Worm (Caenorhabditis elegans): ENCODE measurements around the gene his-7.

- peak; percentile 53 for TF ChIP-seq ceh-16 (tag; optimal IDR thresholded peaks at IDR 0.05)
- TF ChIP-seq nhr-77 (tag; optimal IDR thresholded peaks at IDR 0.05): peak; percentile 88
- peak; percentile 68 for TF ChIP-seq zag-1 (tag; optimal IDR thresholded peaks at IDR 0.05)
- TF ChIP-seq fkh-2 (tag; optimal IDR thresholded peaks at IDR 0.05): no peak
- peak; percentile 20 for TF ChIP-seq ztf-11 (tag; optimal IDR thresholded peaks at IDR 0.05)
- peak in 2 of 3 experiments; percentile 68 to 86 for TF ChIP-seq elt-3 (tag; optimal IDR thresholded peaks at IDR 0.05)
- TF ChIP-seq lin-39 (tag; optimal IDR thresholded peaks at IDR 0.05): peak; percentile 26
- peak; percentile 70 for TF ChIP-seq elt-2 (tag; optimal IDR thresholded peaks at IDR 0.05)
- peak; percentile 7 for TF ChIP-seq lin-15B (tag; optimal IDR thresholded peaks at IDR 0.05)
These were observed 32.8 kb upstream of the his-7 start for ce11 chrV:8500348-8500747.
